Worm (Caenorhabditis elegans): Measurements from ENCODE around the gene F56C3.9.
"Not testable (repeated sequence)": the region's sequence is repeated elsewhere in the genome, so short reads cannot be mapped to it uniquely, and the experiment has no call there.

F56C3.9 gene

DNA sequence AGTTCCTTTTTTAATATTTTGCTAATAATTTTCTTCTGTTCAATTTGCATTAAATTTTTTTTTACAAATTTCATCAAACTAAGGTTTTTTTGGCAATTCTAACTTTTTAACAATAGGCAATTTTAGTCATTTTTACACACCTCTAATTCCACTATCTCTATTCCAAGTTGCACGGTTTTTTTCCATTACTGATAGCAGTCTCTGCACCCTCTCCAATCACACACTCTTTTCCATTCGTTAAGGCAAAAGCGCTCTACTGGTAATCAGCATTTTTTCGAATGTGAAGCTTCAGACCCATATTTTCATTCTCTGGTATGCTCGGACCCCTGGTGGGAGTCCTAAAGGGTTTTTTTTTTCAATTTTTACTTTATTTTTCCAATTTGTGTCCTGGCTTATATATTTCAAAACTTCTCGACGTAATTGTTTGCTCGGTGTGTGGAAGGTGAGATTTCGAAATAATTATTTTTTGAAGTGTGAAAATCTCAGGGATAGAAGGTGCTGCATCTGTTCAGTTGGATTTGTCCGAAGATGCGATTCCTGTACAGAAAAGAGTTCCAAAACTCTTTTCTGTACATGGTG lies 23.1 kb upstream of the F56C3.9 start, which contains the start of the genes F19G12.4 and F19G12.8:
TSS of gene F19G12.4 (plus strand) at position 529 of the 579 bp plus-strand sequence.
TSS of gene F19G12.8 (plus strand) at position 545 of the 579 bp plus-strand sequence.
- TF ChIP-seq hlh-6 (tag; optimal IDR thresholded peaks at IDR 0.05) (no peak), pqm-1 (tag; optimal IDR thresholded peaks at IDR 0.05) (no peak), rnt-1 (tag; optimal IDR thresholded peaks at IDR 0.05) (no peak), unc-86 (tag; optimal IDR thresholded peaks at IDR 0.05) (no peak), unc-42 (tag; optimal IDR thresholded peaks at IDR 0.05) (no peak), nfya-1 (tag; optimal IDR thresholded peaks at IDR 0.05) (no peak), fax-1 (tag; optimal IDR thresholded peaks at IDR 0.05) (no peak), ceh-24 (tag; optimal IDR thresholded peaks at IDR 0.05) (no peak), ceh-14 (tag; optimal IDR thresholded peaks at IDR 0.05) (no peak), elt-4 (tag; optimal IDR thresholded peaks at IDR 0.05) (no peak)

ce11 chrX:1412844-1413243 lies 19.1 kb upstream of the F56C3.9 start, which contains the start of gene srh-19:
Gene srh-19 (plus strand): TSS chrX:1413144.
- TF ChIP-seq ztf-16 (tag; optimal IDR thresholded peaks at IDR 0.05) (no peak), nfya-1 (tag; optimal IDR thresholded peaks at IDR 0.05) (no peak), zip-5 (tag; optimal IDR thresholded peaks at IDR 0.05) (no peak), sox-4 (tag; optimal IDR thresholded peaks at IDR 0.05) (no peak), Y22D7AL.16 (tag; optimal IDR thresholded peaks at IDR 0.05) (no peak), sdc-2 (tag; optimal IDR thresholded peaks at IDR 0.05) (no peak), ceh-14 (tag; optimal IDR thresholded peaks at IDR 0.05) (no peak), ceh-24 (tag; optimal IDR thresholded peaks at IDR 0.05) (no peak), eyg-1 (tag; optimal IDR thresholded peaks at IDR 0.05) (no peak), unc-86 (tag; optimal IDR thresholded peaks at IDR 0.05) (no peak), ttx-3 (tag; optimal IDR thresholded peaks at IDR 0.05) (no peak), npax-4 (tag; optimal IDR thresholded peaks at IDR 0.05) (no peak), che-1 (tag; optimal IDR thresholded peaks at IDR 0.05) (no peak)

DNA sequence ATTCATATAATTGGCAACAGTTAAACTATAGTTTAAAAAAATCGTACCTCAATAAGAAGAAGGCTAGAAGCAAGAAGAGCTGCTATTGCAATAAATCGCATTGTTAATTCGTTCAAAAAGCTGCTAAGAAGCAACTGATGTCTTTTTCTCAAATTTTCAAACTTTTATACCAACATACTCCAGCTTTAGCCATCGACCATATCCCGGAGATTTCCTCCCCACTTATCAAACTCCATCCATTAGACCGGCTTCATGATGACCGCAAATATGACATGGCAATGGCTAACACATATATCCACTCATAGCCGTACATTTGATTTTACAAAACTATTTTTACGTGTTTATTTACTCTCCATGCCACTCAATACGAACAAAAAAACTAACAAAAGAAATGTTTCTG lies 16.8 kb upstream of the F56C3.9 start, which contains the start of gene abu-2:
TSS of gene abu-2 (minus strand) at position 101 of the 400 bp plus-strand sequence.
- TF ChIP-seq Y22D7AL.16 (tag; optimal IDR thresholded peaks at IDR 0.05) (no peak), pqm-1 (tag; optimal IDR thresholded peaks at IDR 0.05) (no peak), fax-1 (tag; optimal IDR thresholded peaks at IDR 0.05) (no peak), elt-2 (tag; optimal IDR thresholded peaks at IDR 0.05) (no peak), lim-6 (tag; optimal IDR thresholded peaks at IDR 0.05) (no peak), sox-4 (tag; optimal IDR thresholded peaks at IDR 0.05) (no peak), ceh-45 (GFP tag; IDR thresholded peaks at IDR 0.05) (no peak), K09A11.1 (tag; optimal IDR thresholded peaks at IDR 0.05; ENCODE audit: insufficient read depth) (no peak), pha-4 (tag; optimal IDR thresholded peaks at IDR 0.05) (no peak)

ce11 chrX:1409224-1409623 lies 15.4 kb upstream of the F56C3.9 start:
- no peak for TF ChIP-seq unc-42 (tag; optimal IDR thresholded peaks at IDR 0.05)
- TF ChIP-seq hlh-13 (GFP tag; optimal IDR thresholded peaks at IDR 0.05) = no peak
- no peak for TF ChIP-seq hlh-30 (tag; optimal IDR thresholded peaks at IDR 0.05; ENCODE audit: insufficient read depth)
- no peak for TF ChIP-seq ceh-19 (GFP tag; optimal IDR thresholded peaks at IDR 0.05)
- TF ChIP-seq sox-4 (tag; optimal IDR thresholded peaks at IDR 0.05) = no peak
- no peak for TF ChIP-seq syd-9 (tag; optimal IDR thresholded peaks at IDR 0.05)
- no peak for TF ChIP-seq elt-4 (tag; optimal IDR thresholded peaks at IDR 0.05)
- TF ChIP-seq dmd-4 (tag; optimal IDR thresholded peaks at IDR 0.05; ENCODE audit: borderline replicate concordance) = no peak
- no peak for TF ChIP-seq nhr-11 (tag; optimal IDR thresholded peaks at IDR 0.05)
- TF ChIP-seq tbx-7 (tag; optimal IDR thresholded peaks at IDR 0.05) = no peak

DNA sequence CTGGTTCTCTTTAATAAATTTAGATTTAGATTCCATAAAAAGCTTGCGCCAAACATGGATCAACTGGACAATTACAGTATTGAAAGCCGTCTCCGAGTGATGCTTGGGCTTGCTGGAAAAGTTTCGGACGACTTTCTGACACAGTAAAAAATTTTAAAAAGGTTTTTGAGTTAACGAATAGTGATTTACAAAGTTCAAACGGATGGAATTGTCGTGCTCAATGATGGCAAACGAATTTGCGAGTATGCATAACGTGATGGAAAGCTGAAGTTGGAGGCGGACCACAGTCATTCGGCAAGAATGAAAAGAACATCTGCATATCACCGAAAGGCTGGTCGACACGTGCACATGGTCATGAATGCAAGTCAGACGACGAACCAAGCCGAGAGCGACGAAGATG lies 10.2 kb upstream of the F56C3.9 start, which contains the start of gene ZK402.1:
TSS of gene ZK402.1 (plus strand) at position 301 of the 400 bp plus-strand sequence.
- TF ChIP-seq ceh-9, unc-86, elt-4 (tag; optimal IDR thresholded peaks at IDR 0.05): not testable (repeated sequence)
